Worm (Caenorhabditis elegans) whole organism, mixed stage, embryonic: ENCODE results near the gene lias-1.

ENCODE experiments used
- nhr-12 ChIP-seq: fragments of 150-350 bp; optimal IDR thresholded peaks from 2 replicates; lab custom pipeline; 2014; ENCODE audit warnings: missing biosample characterization, missing genetic modification characterization
- nhr-28 ChIP-seq: fragments of 150-350 bp; optimal IDR thresholded peaks from 2 replicates; lab custom pipeline; 2014; ENCODE audit warnings: missing biosample characterization, missing genetic modification characterization
- unc-120 ChIP-seq: sonication (generic microtip); optimal IDR thresholded peaks from 2 replicates; lab custom pipeline; 2017; ENCODE audit warnings: missing genetic modification characterization, missing compliant biosample characterization; ENCODE audit not compliant: poor library complexity, severe bottlenecking

- TF ChIP-seq nhr-12 (no peak), nhr-28 (tag; lab: Kevin White, UChicago) (no peak), unc-120 (tag; lab: Kevin White, UChicago) (no peak)
Observed at ce11 chrIII:3502215-3502838, 2.6 kb downstream of the lias-1 start, which contains the start of gene M01F1.8.
